Worm (Caenorhabditis elegans): ENCODE results near the gene fbxb-63.

Gene fbxb-63

ce11 chrV:19306906-19307305 lies 3.4 kb upstream of the fbxb-63 start, which contains the start of gene F55C9.15:
Gene F55C9.15, minus strand, starts transcription at chrV:19307006.
- TF ChIP-seq duxl-1 (tag; optimal IDR thresholded peaks at IDR 0.05; ENCODE audit: poor library complexity) (no peak), Y75B8A.6 (GFP tag; IDR thresholded peaks at IDR 0.05) (no peak), ceh-82 (tag; optimal IDR thresholded peaks at IDR 0.05) (no peak), dve-1 (tag; optimal IDR thresholded peaks at IDR 0.05; ENCODE audit: insufficient read depth) (no peak), nhr-28 (tag; optimal IDR thresholded peaks at IDR 0.05) (no peak), madf-5 (GFP tag; IDR thresholded peaks at IDR 0.05) (no peak), lin-39 (tag; optimal IDR thresholded peaks at IDR 0.05) (no peak), unc-39 (tag; optimal IDR thresholded peaks at IDR 0.05) (no peak), aly-2 (tag; optimal IDR thresholded peaks at IDR 0.05) (no peak), madf-9 (GFP tag; conservative IDR thresholded peaks at IDR 0.05) (no peak), zag-1 (tag; optimal IDR thresholded peaks at IDR 0.05) (no peak), lim-7 (GFP tag; IDR thresholded peaks at IDR 0.05) (no peak), pha-4 (GFP tag; IDR thresholded peaks at IDR 0.05) (no peak), pha-4 (tag; optimal IDR thresholded peaks at IDR 0.05) (no peak), snpc-1.2 (GFP tag; IDR thresholded peaks at IDR 0.05) (no peak), spr-1 (tag; optimal IDR thresholded peaks at IDR 0.05) (no peak), zfp-2 (tag; optimal IDR thresholded peaks at IDR 0.05) (no peak)

ce11 chrV:19301934-19302333 lies 1.6 kb downstream of the fbxb-63 start, which contains the start of gene fbxb-62:
Gene fbxb-62, minus strand, starts transcription at chrV:19302034.
- TF ChIP-seq mdl-1 (tag; optimal IDR thresholded peaks at IDR 0.05) (no peak), php-3 (GFP tag; IDR thresholded peaks at IDR 0.05) (no peak), nhr-102 (tag; optimal IDR thresholded peaks at IDR 0.05) (no peak), mes-2 (tag; optimal IDR thresholded peaks at IDR 0.05; ENCODE audit: poor library complexity, severe bottlenecking) (no peak), spr-1 (tag; optimal IDR thresholded peaks at IDR 0.05) (no peak), F10B5.3 (tag; optimal IDR thresholded peaks at IDR 0.05) (no peak), aly-2 (tag; optimal IDR thresholded peaks at IDR 0.05) (no peak), nhr-237 (tag; optimal IDR thresholded peaks at IDR 0.05) (no peak), daf-12 (tag; optimal IDR thresholded peaks at IDR 0.05) (no peak), mxl-3 (GFP tag; optimal IDR thresholded peaks at IDR 0.05) (no peak), Y105C5A.15 (GFP tag; IDR thresholded peaks at IDR 0.05) (no peak), snpc-1.2 (GFP tag; IDR thresholded peaks at IDR 0.05) (no peak), skn-1 (tag; optimal IDR thresholded peaks at IDR 0.05) (no peak), zfp-3 (GFP tag; conservative IDR thresholded peaks at IDR 0.05) (no peak), ces-1 (GFP tag; optimal IDR thresholded peaks at IDR 0.05) (no peak), dve-1 (tag; optimal IDR thresholded peaks at IDR 0.05; ENCODE audit: insufficient read depth) (no peak)

ce11 chrV:19299262-19299661 lies 4.3 kb downstream of the fbxb-63 start, which contains the start of gene F55C9.14:
Gene F55C9.14, plus strand, starts transcription at chrV:19299562.
- no peak for TF ChIP-seq egl-27 (tag; optimal IDR thresholded peaks at IDR 0.05)
- no peak for TF ChIP-seq Y75B8A.6 (GFP tag; IDR thresholded peaks at IDR 0.05)
- no peak for TF ChIP-seq mes-2 (tag; optimal IDR thresholded peaks at IDR 0.05; ENCODE audit: poor library complexity, severe bottlenecking)
- no peak for TF ChIP-seq Y105C5A.15 (GFP tag; IDR thresholded peaks at IDR 0.05)
- no peak for TF ChIP-seq ceh-44 (GFP tag; IDR thresholded peaks at IDR 0.05)
- no peak for TF ChIP-seq F37D6.2 (tag; optimal IDR thresholded peaks at IDR 0.05)
- TF ChIP-seq nhr-25 (tag; optimal IDR thresholded peaks at IDR 0.05; ENCODE audit: borderline replicate concordance, insufficient read depth), result no peak
- no peak for TF ChIP-seq madf-9 (GFP tag; conservative IDR thresholded peaks at IDR 0.05)
- no peak for TF ChIP-seq F26F4.8 (GFP tag; conservative IDR thresholded peaks at IDR 0.05)
- no peak for TF ChIP-seq dve-1 (tag; optimal IDR thresholded peaks at IDR 0.05; ENCODE audit: insufficient read depth)
- TF ChIP-seq ZK546.5 (tag; optimal IDR thresholded peaks at IDR 0.05), result no peak
- TF ChIP-seq T20F7.1 (GFP tag; optimal IDR thresholded peaks at IDR 0.05), result no peak
- TF ChIP-seq R02D3.7 (tag; optimal IDR thresholded peaks at IDR 0.05), result no peak
- no peak for TF ChIP-seq lin-39 (tag; optimal IDR thresholded peaks at IDR 0.05)
- no peak for TF ChIP-seq cey-2 (tag; optimal IDR thresholded peaks at IDR 0.05; ENCODE audit: borderline replicate concordance, insufficient read depth)
- no peak for TF ChIP-seq dmd-6 (GFP tag; IDR thresholded peaks at IDR 0.05)

Data from whole organism, L4 larva.